Worm (Caenorhabditis elegans) whole organism, young adult: ENCODE results near the gene W05H9.4.

Experiments used
- B0019.2 ChIP-seq: fragments of 200-800 bp; sonication (Bioruptor generic); conservative IDR thresholded peaks from 2 replicates; pipeline ENCODE4 v1.3.6; 2022; ENCODE audit warnings: missing genetic modification reagents, missing genetic modification characterization, missing compliant biosample characterization
- C06A6.2 ChIP-seq: fragments of 200-800 bp; sonication (Bioruptor generic); conservative IDR thresholded peaks from 2 replicates; pipeline ENCODE4 v1.3.6; 2022; ENCODE audit warnings: missing genetic modification characterization, missing compliant biosample characterization
- F39B2.1 ChIP-seq: fragments of 200-800 bp; sonication (Bioruptor generic); IDR thresholded peaks from 2 replicates; pipeline ENCODE4 v1.3.6; 2022; ENCODE audit warnings: missing genetic modification reagents, missing genetic modification characterization, missing compliant biosample characterization
- F49E8.2 ChIP-seq: sonication (generic microtip); optimal IDR thresholded peaks from 3 replicates; lab custom pipeline; 2017; ENCODE audit warnings: missing genetic modification characterization, mild to moderate bottlenecking, missing compliant biosample characterization, antibody characterized with exemption, moderate library complexity; ENCODE audit not compliant: insufficient read depth
- K11D2.4 ChIP-seq: fragments of 200-800 bp; sonication (Bioruptor generic); IDR thresholded peaks from 2 replicates; pipeline ENCODE4 v1.3.6; 2022; ENCODE audit warnings: missing genetic modification reagents, missing genetic modification characterization, missing compliant biosample characterization
- Y53G8AR.9 ChIP-seq: fragments of 200-800 bp; sonication (Bioruptor generic); conservative IDR thresholded peaks from 2 replicates; pipeline ENCODE4 v1.3.6; 2022; ENCODE audit warnings: missing genetic modification reagents, missing genetic modification characterization, missing compliant biosample characterization
- Y56A3A.18 ChIP-seq: fragments of 200-800 bp; sonication (Bioruptor generic); IDR thresholded peaks from 2 replicates; pipeline ENCODE4 v1.3.6; 2022; ENCODE audit warnings: missing genetic modification reagents, missing genetic modification characterization, missing compliant biosample characterization
- Y67H2A.10 ChIP-seq: fragments of 200-800 bp; sonication (Bioruptor generic); conservative IDR thresholded peaks from 2 replicates; pipeline ENCODE4 v1.3.6; 2022; ENCODE audit warnings: missing genetic modification reagents, missing genetic modification characterization, missing compliant biosample characterization
- Y79H2A.3 ChIP-seq: fragments of 200-800 bp; sonication (Bioruptor generic); conservative IDR thresholded peaks from 2 replicates; pipeline ENCODE4 v1.3.6; 2022; ENCODE audit warnings: missing genetic modification reagents, missing genetic modification characterization, missing compliant biosample characterization
- ZK185.1 ChIP-seq: sonication (generic microtip); optimal IDR thresholded peaks from 2 replicates; lab custom pipeline; 2016; ENCODE audit warnings: mild to moderate bottlenecking, missing genetic modification characterization, missing compliant biosample characterization; ENCODE audit not compliant: poor library complexity, severe bottlenecking
- ama-1 ChIP-seq, 3 experiments: fragments of 150-350 bp in 1 of 3; sonication (generic microtip) in 2 of 3; optimal IDR thresholded peaks; 2 replicates each; lab custom pipeline; 2014 to 2018; ENCODE audit warnings: missing biosample characterization in 2 of 3, missing genetic modification characterization in 2 of 3, missing genetic modification reagents in 2 of 3
- athp-1 ChIP-seq: sonication (generic microtip); optimal IDR thresholded peaks from 2 replicates; lab custom pipeline; 2017; ENCODE audit warnings: mild to moderate bottlenecking, missing genetic modification characterization, missing compliant biosample characterization
- bed-1 ChIP-seq: fragments of 200-800 bp; sonication (Bioruptor generic); IDR thresholded peaks from 2 replicates; pipeline ENCODE4 v1.3.6; 2022; ENCODE audit warnings: missing genetic modification reagents, missing genetic modification characterization, missing compliant biosample characterization
- ccch-3 ChIP-seq: fragments of 200-800 bp; sonication (Bioruptor generic); optimal IDR thresholded peaks from 2 replicates; lab custom pipeline; 2018; ENCODE audit warnings: mild to moderate bottlenecking, missing genetic modification characterization, missing compliant biosample characterization
- ceh-27 ChIP-seq: fragments of 200-800 bp; sonication (Bioruptor generic); optimal IDR thresholded peaks from 2 replicates; lab custom pipeline; 2018; ENCODE audit warnings: mild to moderate bottlenecking, missing genetic modification characterization, moderate library complexity, missing compliant biosample characterization
- ceh-40 ChIP-seq: fragments of 200-800 bp; sonication (Bioruptor generic); IDR thresholded peaks from 2 replicates; pipeline ENCODE4 v1.3.6; 2022; ENCODE audit warnings: missing genetic modification characterization, missing compliant biosample characterization
- chd-7 ChIP-seq: sonication (generic microtip); optimal IDR thresholded peaks from 2 replicates; lab custom pipeline; 2016; ENCODE audit warnings: mild to moderate bottlenecking, missing genetic modification characterization, moderate library complexity, missing compliant biosample characterization
- efl-1 ChIP-seq: fragments of 150-350 bp; optimal IDR thresholded peaks from 2 replicates; lab custom pipeline; 2014; ENCODE audit warnings: missing biosample characterization, missing genetic modification reagents, missing genetic modification characterization
- him-1 ChIP-seq: sonication (generic microtip); optimal IDR thresholded peaks from 2 replicates; lab custom pipeline; 2016; ENCODE audit warnings: missing genotype, missing genetic modification reagents, missing genetic modification characterization, missing compliant biosample characterization
- hlh-12 ChIP-seq: sonication (generic microtip); optimal IDR thresholded peaks from 2 replicates; lab custom pipeline; 2016; ENCODE audit warnings: missing genetic modification characterization, missing compliant biosample characterization
- hmg-20 ChIP-seq: fragments of 200-800 bp; sonication (Bioruptor generic); IDR thresholded peaks from 2 replicates; pipeline ENCODE4 v1.3.6; 2022; ENCODE audit warnings: missing genetic modification reagents, missing genetic modification characterization, missing compliant biosample characterization
- hsf-1 ChIP-seq: fragments of 200-800 bp; sonication (Bioruptor generic); IDR thresholded peaks from 2 replicates; pipeline ENCODE4 v1.3.6; 2022; ENCODE audit warnings: missing genetic modification reagents, missing genetic modification characterization, missing compliant biosample characterization
- lin-35 ChIP-seq, 3 experiments: fragments of 150-350 bp in 2 of 3; sonication (generic microtip) in 1 of 3; optimal IDR thresholded peaks; 2 replicates each; lab custom pipeline; 2014 to 2018; ENCODE audit warnings: missing biosample characterization in 3 of 3, missing genetic modification characterization in 3 of 3, missing genetic modification reagents in 3 of 3
- lin-40 ChIP-seq: sonication (generic microtip); optimal IDR thresholded peaks from 2 replicates; lab custom pipeline; 2016; ENCODE audit warnings: missing genetic modification characterization, mild to moderate bottlenecking, missing compliant biosample characterization, missing genotype, missing genetic modification reagents
- lsl-1 ChIP-seq: fragments of 200-800 bp; sonication (Bioruptor generic); optimal IDR thresholded peaks from 2 replicates; lab custom pipeline; 2018; ENCODE audit warnings: mild to moderate bottlenecking, missing genetic modification characterization, moderate library complexity, missing compliant biosample characterization
- lsy-27 ChIP-seq: sonication (generic microtip); optimal IDR thresholded peaks from 2 replicates; lab custom pipeline; 2017; ENCODE audit warnings: missing genetic modification characterization, mild to moderate bottlenecking, missing compliant biosample characterization, antibody characterized with exemption, missing genotype, borderline replicate concordance; ENCODE audit not compliant: insufficient read depth
- madf-3 ChIP-seq: fragments of 200-800 bp; sonication (Bioruptor generic); IDR thresholded peaks from 2 replicates; pipeline ENCODE4 v1.3.6; 2022; ENCODE audit warnings: missing genetic modification reagents, missing genetic modification characterization, missing compliant biosample characterization
- mcd-1 ChIP-seq: fragments of 200-800 bp; sonication (Bioruptor generic); IDR thresholded peaks from 2 replicates; pipeline ENCODE4 v1.3.6; 2022; ENCODE audit warnings: missing genetic modification reagents, missing genetic modification characterization, missing compliant biosample characterization
- mel-28 ChIP-seq: sonication (generic microtip); optimal IDR thresholded peaks from 2 replicates; lab custom pipeline; 2016; ENCODE audit warnings: borderline replicate concordance, mild to moderate bottlenecking, missing genetic modification characterization, missing compliant biosample characterization
- mxl-1 ChIP-seq: sonication (generic microtip); optimal IDR thresholded peaks from 2 replicates; lab custom pipeline; 2016; ENCODE audit warnings: missing genetic modification characterization, missing compliant biosample characterization
- nfya-2 ChIP-seq: fragments of 200-800 bp; sonication (Bioruptor generic); IDR thresholded peaks from 2 replicates; pipeline ENCODE4 v1.3.6; 2022; ENCODE audit warnings: missing genetic modification reagents, missing genetic modification characterization, missing compliant biosample characterization
- pbrm-1 ChIP-seq: fragments of 200-800 bp; sonication (Bioruptor generic); IDR thresholded peaks from 2 replicates; pipeline ENCODE4 v1.3.6; 2022; ENCODE audit warnings: missing genetic modification reagents, missing genetic modification characterization, missing compliant biosample characterization
- pha-4 ChIP-seq: fragments of 150-350 bp; sonication (generic microtip); optimal IDR thresholded peaks from 2 replicates; lab custom pipeline; 2014; ENCODE audit warnings: missing biosample characterization, missing genetic modification reagents, missing genetic modification characterization
- rcor-1 ChIP-seq: fragments of 200-800 bp; sonication (Bioruptor generic); IDR thresholded peaks from 2 replicates; pipeline ENCODE4 v1.3.6; 2022; ENCODE audit warnings: missing genetic modification reagents, missing genetic modification characterization, missing compliant biosample characterization
- repo-1 ChIP-seq: sonication (generic microtip); optimal IDR thresholded peaks from 2 replicates; lab custom pipeline; 2017; ENCODE audit warnings: mild to moderate bottlenecking, missing genetic modification characterization, missing compliant biosample characterization
- rpc-1 ChIP-seq, 2 experiments: fragments of 150-350 bp in 1 of 2; sonication (generic microtip) in 1 of 2; optimal IDR thresholded peaks; 2 replicates each; lab custom pipeline; 2014 to 2018; ENCODE audit warnings: missing biosample characterization in 1 of 2, missing genetic modification characterization in 1 of 2, missing genetic modification reagents in 1 of 2, missing genotype in 1 of 2
- snpc-1.1 ChIP-seq: sonication (generic microtip); optimal IDR thresholded peaks from 2 replicates; lab custom pipeline; 2017; ENCODE audit warnings: missing genetic modification characterization, mild to moderate bottlenecking, missing compliant biosample characterization, antibody characterized with exemption, moderate library complexity, missing genotype, missing genetic modification reagents; ENCODE audit not compliant: insufficient read depth
- snpc-3.4 ChIP-seq: sonication (generic microtip); optimal IDR thresholded peaks from 2 replicates; lab custom pipeline; 2017; ENCODE audit warnings: missing genetic modification characterization, mild to moderate bottlenecking, missing compliant biosample characterization, antibody characterized with exemption, moderate library complexity, missing genotype, missing genetic modification reagents
- sptf-2 ChIP-seq: fragments of 200-800 bp; sonication (Bioruptor generic); optimal IDR thresholded peaks from 2 replicates; lab custom pipeline; 2018; ENCODE audit warnings: mild to moderate bottlenecking, missing genetic modification characterization, missing compliant biosample characterization
- tbp1 ChIP-seq: fragments of 200-800 bp; sonication (Bioruptor generic); optimal IDR thresholded peaks from 2 replicates; lab custom pipeline; 2018; ENCODE audit warnings: mild to moderate bottlenecking, missing genetic modification characterization, missing compliant biosample characterization
- unc-62 ChIP-seq: fragments of 150-350 bp; optimal IDR thresholded peaks from 2 replicates; lab custom pipeline; 2014; ENCODE audit warnings: missing biosample characterization, missing genetic modification reagents, missing genetic modification characterization
- zfh-2 ChIP-seq: fragments of 200-800 bp; sonication (Bioruptor generic); conservative IDR thresholded peaks from 2 replicates; pipeline ENCODE4 v1.3.6; 2022; ENCODE audit warnings: missing genetic modification reagents, missing genetic modification characterization, missing compliant biosample characterization
- zim-3 ChIP-seq: sonication (generic microtip); optimal IDR thresholded peaks from 2 replicates; lab custom pipeline; 2017; ENCODE audit warnings: mild to moderate bottlenecking, missing genetic modification characterization, moderate library complexity, missing compliant biosample characterization
- ztf-18 ChIP-seq: sonication (generic microtip); optimal IDR thresholded peaks from 2 replicates; lab custom pipeline; 2016; ENCODE audit warnings: missing genotype, mild to moderate bottlenecking, missing genetic modification characterization, missing compliant biosample characterization
- ztf-22 ChIP-seq: fragments of 200-800 bp; sonication (Bioruptor generic); optimal IDR thresholded peaks from 2 replicates; lab custom pipeline; 2018; ENCODE audit warnings: mild to moderate bottlenecking, missing genetic modification characterization, moderate library complexity, missing compliant biosample characterization
- ztf-28 ChIP-seq: fragments of 200-800 bp; sonication (Bioruptor generic); IDR thresholded peaks from 2 replicates; pipeline ENCODE4 v1.3.6; 2022; ENCODE audit warnings: missing genetic modification reagents, missing genetic modification characterization, missing compliant biosample characterization

The W05H9.4 gene

DNA sequence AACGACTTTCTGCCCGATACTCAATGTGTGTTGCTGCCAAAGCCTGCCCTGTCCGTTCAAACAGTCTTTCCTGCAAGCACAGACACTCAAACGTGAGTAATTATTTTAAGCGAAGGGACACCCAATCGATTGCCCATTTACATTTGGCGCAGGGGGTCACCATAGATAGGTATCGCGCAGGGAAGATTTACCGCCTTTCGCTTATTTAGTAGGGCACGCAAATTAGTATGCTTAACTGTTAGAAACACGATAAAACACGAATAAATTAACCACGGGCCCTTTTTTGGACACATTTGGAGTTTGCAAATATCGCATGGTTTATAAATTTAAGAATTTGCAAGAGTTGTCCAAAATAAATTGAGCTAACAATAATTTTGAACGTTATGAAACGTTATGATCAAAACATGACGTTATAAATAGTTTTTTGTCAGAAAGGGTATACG is 33.0 kb downstream of the W05H9.4 start (continued):
- TF ChIP-seq zim-3 (tag; lab: Kevin White, UChicago) (no peak), ceh-27 (GFP tag; lab: Kevin White, UChicago) (peak; percentile 99), snpc-1.1 (tag; lab: Kevin White, UChicago) (no peak), B0019.2 (GFP tag; lab: Robert Waterston, UW) (no peak), C06A6.2 (GFP tag; lab: Robert Waterston, UW) (peak; percentile 98), Y67H2A.10 (GFP tag; lab: Robert Waterston, UW) (peak; percentile 68; the same call in 1 of the 2 replicates), bed-1 (GFP tag; lab: Robert Waterston, UW) (peak; percentile 88; the same call in 1 of the 2 replicates), him-1 (peak; percentile 20), rpc-1 (optimal IDR thresholded peaks at IDR 0.05; lab: Kevin White, UChicago) (peak; percentile 17), rpc-1 (tag; optimal IDR thresholded peaks at IDR 0.05; lab: Kevin White, UChicago) (no peak), hmg-20 (GFP tag; lab: Robert Waterston, UW) (peak; percentile 98), hsf-1 (GFP tag; lab: Robert Waterston, UW) (peak; percentile 67), unc-62 (peak; percentile 58), mel-28 (peak; percentile 47), ceh-40 (GFP tag; lab: Robert Waterston, UW) (0 out of 2 replicates have a peak, but pooled peaks have one; percentile 24), chd-7 (tag; lab: Kevin White, UChicago) (peak; percentile 99), repo-1 (tag; lab: Kevin White, UChicago) (peak; percentile 100), hlh-12 (no peak), K11D2.4 (peak; percentile 99), athp-1 (tag; lab: Kevin White, UChicago) (peak; percentile 89), zfh-2 (GFP tag; lab: Robert Waterston, UW) (no peak; the same call in 1 of the 2 replicates), ccch-3 (GFP tag; lab: Kevin White, UChicago) (peak; percentile 96), ama-1 (optimal IDR thresholded peaks at IDR 0.05; lab: Kevin White, UChicago) (no peak), ama-1 (GFP tag; optimal IDR thresholded peaks at IDR 0.05; lab: Kevin White, UChicago) (peak; percentile 18 to 94), F39B2.1 (GFP tag; lab: Robert Waterston, UW) (no peak), Y53G8AR.9 (peak; percentile 99), ZK185.1 (tag; lab: Kevin White, UChicago) (peak; percentile 99), madf-3 (GFP tag; lab: Robert Waterston, UW) (peak; percentile 84; the same call in 1 of the 2 replicates), mcd-1 (GFP tag; lab: Robert Waterston, UW) (peak; percentile 90), lin-40 (tag; lab: Kevin White, UChicago) (peak; percentile 100), snpc-3.4 (tag; lab: Kevin White, UChicago) (no peak), nfya-2 (GFP tag; lab: Robert Waterston, UW) (0 out of 2 replicates have a peak, but pooled peaks have one; percentile 72), ztf-22 (peak; percentile 96), ztf-18 (tag; lab: Kevin White, UChicago) (peak; percentile 78), rcor-1 (GFP tag; lab: Robert Waterston, UW) (peak; percentile 98), pha-4 (tag; lab: Kevin White, UChicago) (peak; percentile 98), pbrm-1 (GFP tag; lab: Robert Waterston, UW) (peak; percentile 96), lsl-1 (GFP tag; lab: Kevin White, UChicago) (peak; percentile 2), lin-35 (GFP tag; optimal IDR thresholded peaks at IDR 0.05; lab: Kevin White, UChicago) (peak in 2 of 3 experiments; percentile 94 to 98), efl-1 (GFP tag; lab: Kevin White, UChicago) (no peak), mxl-1 (tag; lab: Kevin White, UChicago) (no peak), tbp1 (GFP tag; lab: Kevin White, UChicago) (peak; percentile 81), sptf-2 (GFP tag; lab: Kevin White, UChicago) (no peak), Y79H2A.3 (GFP tag; lab: Robert Waterston, UW) (no peak), F49E8.2 (tag; lab: Kevin White, UChicago) (peak; percentile 30), ztf-28 (GFP tag; lab: Robert Waterston, UW) (no peak), lsy-27 (no peak), Y56A3A.18 (GFP tag; lab: Robert Waterston, UW) (peak; percentile 100)
